Worm (Caenorhabditis elegans) whole organism, L4 larva: ENCODE measurements around the gene set-13.

Experiments
- ceh-32 ChIP-seq: sonication (generic microtip); optimal IDR thresholded peaks from 2 replicates; lab custom pipeline; 2016; ENCODE audit warnings: mild to moderate bottlenecking, missing genetic modification characterization, missing compliant biosample characterization; ENCODE audit not compliant: poor library complexity
- daf-8 ChIP-seq: fragments of 200-800 bp; sonication (Bioruptor generic); IDR thresholded peaks from 2 replicates; pipeline ENCODE4 v1.3.6; 2022; ENCODE audit warnings: missing genetic modification characterization, missing compliant biosample characterization
- egl-27 ChIP-seq: sonication (generic microtip); optimal IDR thresholded peaks from 3 replicates; lab custom pipeline; 2017; ENCODE audit warnings: missing biosample characterization, missing genetic modification reagents, missing genetic modification characterization
- nhr-11 ChIP-seq: fragments of 150-350 bp; optimal IDR thresholded peaks from 2 replicates; lab custom pipeline; 2014; ENCODE audit warnings: missing biosample characterization, missing genetic modification characterization
- nhr-76 ChIP-seq: fragments of 150-350 bp; optimal IDR thresholded peaks from 2 replicates; lab custom pipeline; 2014; ENCODE audit warnings: missing biosample characterization, missing genetic modification characterization
- snpc-4 ChIP-seq: fragments of 150-350 bp; optimal IDR thresholded peaks from 2 replicates; lab custom pipeline; 2014; ENCODE audit warnings: missing biosample characterization, missing genetic modification characterization
- tag-97 ChIP-seq: fragments of 200-800 bp; sonication (Bioruptor generic); IDR thresholded peaks from 2 replicates; pipeline ENCODE4 v1.3.6; 2022; ENCODE audit warnings: missing genetic modification characterization, missing compliant biosample characterization
- unc-62 ChIP-seq, 3 experiments: fragments of 150-350 bp in 1 of 3; sonication (generic microtip); optimal IDR thresholded peaks in 2 of 3; peaks in 1 of 3; 1 replicate in 1 of 3; 2 replicates in 2 of 3; lab custom pipeline; 2014 to 2017; ENCODE audit warnings: missing biosample characterization in 3 of 3, missing genetic modification characterization in 3 of 3, missing genetic modification reagents in 3 of 3, missing genotype in 1 of 3
- vab-7 ChIP-seq: fragments of 200-800 bp; sonication (Bioruptor generic); IDR thresholded peaks from 2 replicates; pipeline ENCODE4 v1.3.6; 2022; ENCODE audit warnings: missing genetic modification reagents, missing genetic modification characterization, missing compliant biosample characterization

DNA sequence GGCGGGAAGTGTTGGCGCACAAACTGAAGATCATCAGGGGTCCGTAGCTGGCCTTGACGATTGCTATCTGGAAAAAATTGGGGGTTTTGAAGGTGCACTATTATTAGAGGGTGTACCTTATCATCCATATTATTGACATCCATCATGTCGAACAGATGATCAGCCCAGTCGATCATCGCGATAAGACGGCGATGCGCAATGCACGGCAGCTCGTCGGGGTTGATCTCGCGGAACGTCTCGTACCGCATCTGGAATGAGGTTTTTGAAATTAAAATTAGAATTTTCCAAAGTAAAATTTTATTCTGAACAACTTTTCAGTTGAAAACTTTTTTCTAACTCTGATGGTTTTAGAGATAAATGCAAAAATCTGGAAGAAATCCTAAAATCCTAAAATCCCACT, 18.8 kb upstream of the set-13 start:
- TF ChIP-seq ceh-32 (tag; lab: Kevin White, UChicago) (no peak), nhr-11 (tag; lab: Kevin White, UChicago) (no peak), unc-62 (GFP tag; optimal IDR thresholded peaks at IDR 0.05 in 1 of 2; lab: Kevin White, UChicago) (no peak), unc-62 (tag; optimal IDR thresholded peaks at IDR 0.05; lab: Kevin White, UChicago) (no peak), snpc-4 (tag; lab: Kevin White, UChicago) (no peak), tag-97 (GFP tag; lab: Robert Waterston, UW) (no peak), vab-7 (no peak), daf-8 (GFP tag; lab: Robert Waterston, UW) (no peak), nhr-76 (tag; lab: Kevin White, UChicago) (no peak), egl-27 (tag; lab: Kevin White, UChicago) (no peak)
